Worm (Caenorhabditis elegans): Measurements from ENCODE around the gene C34E10.12.

Gene C34E10.12

ce11 chrIII:5258918-5259317 is 31.2 kb upstream of the C34E10.12 start, which contains the start of gene gop-2:
Gene gop-2, plus strand, starts transcription at chrIII:5259023.
- TF ChIP-seq nhr-12 (tag; optimal IDR thresholded peaks at IDR 0.05), result no peak
- no peak for TF ChIP-seq mls-2 (tag; optimal IDR thresholded peaks at IDR 0.05)
- TF ChIP-seq flh-1 (GFP tag; optimal IDR thresholded peaks at IDR 0.05), result no peak
- TF ChIP-seq ceh-39 (tag; optimal IDR thresholded peaks at IDR 0.05), result no peak
- TF ChIP-seq ceh-83 (GFP tag; optimal IDR thresholded peaks at IDR 0.05), result no peak
- no peak for TF ChIP-seq nhr-76 (tag; optimal IDR thresholded peaks at IDR 0.05)
- TF ChIP-seq unc-120 (tag; optimal IDR thresholded peaks at IDR 0.05; ENCODE audit: poor library complexity, severe bottlenecking), result no peak
- no peak for TF ChIP-seq snpc-4 (tag; optimal IDR thresholded peaks at IDR 0.05)
- TF ChIP-seq hlh-1 (tag; optimal IDR thresholded peaks at IDR 0.05), result no peak
- no peak for TF ChIP-seq tbx-8 (GFP tag; optimal IDR thresholded peaks at IDR 0.05)
- TF ChIP-seq nhr-2 (tag; optimal IDR thresholded peaks at IDR 0.05), result no peak
- no peak for TF ChIP-seq elt-1 (tag; optimal IDR thresholded peaks at IDR 0.05; ENCODE audit: borderline replicate concordance, insufficient read depth)
- no peak for TF ChIP-seq sptf-1 (tag; optimal IDR thresholded peaks at IDR 0.05)

- TF ChIP-seq nhr-2 (tag; optimal IDR thresholded peaks at IDR 0.05) (no peak), ces-1 (GFP tag; optimal IDR thresholded peaks at IDR 0.05) (peak; percentile 36)
Measured at ce11 chrIII:5254108-5254507, 26.4 kb upstream of the C34E10.12 start, which contains the start of the genes sumv-1 and gop-1. Gene sumv-1, minus strand, starts transcription at chrIII:5254187. Gene gop-1, plus strand, starts transcription at chrIII:5254438.

ce11 chrIII:5248706-5249105 is 21.0 kb upstream of the C34E10.12 start:
- no peak for TF ChIP-seq lsy-2 (tag; optimal IDR thresholded peaks at IDR 0.05)
- TF ChIP-seq blmp-1 (tag; optimal IDR thresholded peaks at IDR 0.05), result no peak
- peak; percentile 81 for TF ChIP-seq nhr-2 (tag; optimal IDR thresholded peaks at IDR 0.05)
- peak; percentile 14 for TF ChIP-seq zip-8 (tag; optimal IDR thresholded peaks at IDR 0.05)
- no peak for TF ChIP-seq elt-3 (tag; optimal IDR thresholded peaks at IDR 0.05)
- TF ChIP-seq bed-3 (GFP tag; optimal IDR thresholded peaks at IDR 0.05), result no peak

- TF ChIP-seq nhr-2 (tag; optimal IDR thresholded peaks at IDR 0.05) (peak; percentile 92), mab-5 (tag; optimal IDR thresholded peaks at IDR 0.05) (no peak)
Measured at ce11 chrIII:5245067-5245466, 17.4 kb upstream of the C34E10.12 start.

- TF ChIP-seq nhr-2 (tag; optimal IDR thresholded peaks at IDR 0.05) (peak; percentile 72), nhr-76 (tag; optimal IDR thresholded peaks at IDR 0.05) (no peak)
Measured at ce11 chrIII:5244539-5244938, 16.9 kb upstream of the C34E10.12 start, which contains the start of gene cnd-1. Gene cnd-1, minus strand, starts transcription at chrIII:5244639.

ce11 chrIII:5241854-5242253 is 14.2 kb upstream of the C34E10.12 start:
- TF ChIP-seq ceh-83 (GFP tag; optimal IDR thresholded peaks at IDR 0.05) (no peak), nhr-76 (tag; optimal IDR thresholded peaks at IDR 0.05) (no peak), lsy-2 (tag; optimal IDR thresholded peaks at IDR 0.05) (no peak), snpc-4 (tag; optimal IDR thresholded peaks at IDR 0.05) (no peak), blmp-1 (tag; optimal IDR thresholded peaks at IDR 0.05) (no peak), nhr-237 (tag; optimal IDR thresholded peaks at IDR 0.05) (no peak), ces-1 (GFP tag; optimal IDR thresholded peaks at IDR 0.05) (no peak), sem-2 (GFP tag; optimal IDR thresholded peaks at IDR 0.05) (no peak), sptf-1 (tag; optimal IDR thresholded peaks at IDR 0.05) (no peak), ham-2 (GFP tag; optimal IDR thresholded peaks at IDR 0.05) (no peak), lin-13 (tag; optimal IDR thresholded peaks at IDR 0.05) (no peak), ceh-43 (GFP tag; optimal IDR thresholded peaks at IDR 0.05) (no peak), mab-5 (tag; optimal IDR thresholded peaks at IDR 0.05) (no peak), flh-1 (GFP tag; optimal IDR thresholded peaks at IDR 0.05) (no peak), unc-120 (tag; optimal IDR thresholded peaks at IDR 0.05; ENCODE audit: poor library complexity, severe bottlenecking) (no peak), bed-3 (GFP tag; optimal IDR thresholded peaks at IDR 0.05) (no peak), zip-8 (tag; optimal IDR thresholded peaks at IDR 0.05) (no peak), pha-4 (tag; optimal IDR thresholded peaks at IDR 0.05) (no peak)

ce11 chrIII:5236104-5236503 is 8.4 kb upstream of the C34E10.12 start, which contains the start of gene prx-10:
Gene prx-10, plus strand, starts transcription at chrIII:5236404.
- TF ChIP-seq hlh-1 (tag; optimal IDR thresholded peaks at IDR 0.05), result no peak
- no peak for TF ChIP-seq ztf-11 (tag; optimal IDR thresholded peaks at IDR 0.05)
- no peak for TF ChIP-seq flh-1 (GFP tag; optimal IDR thresholded peaks at IDR 0.05)
- no peak for TF ChIP-seq zip-8 (tag; optimal IDR thresholded peaks at IDR 0.05)
- TF ChIP-seq ceh-83 (GFP tag; optimal IDR thresholded peaks at IDR 0.05), result no peak
- TF ChIP-seq nhr-12 (tag; optimal IDR thresholded peaks at IDR 0.05), result no peak
- TF ChIP-seq blmp-1 (tag; optimal IDR thresholded peaks at IDR 0.05), result no peak
- no peak for TF ChIP-seq unc-62 (GFP tag; optimal IDR thresholded peaks at IDR 0.05)
- TF ChIP-seq ceh-43 (GFP tag; optimal IDR thresholded peaks at IDR 0.05), result no peak
- TF ChIP-seq unc-120 (tag; optimal IDR thresholded peaks at IDR 0.05; ENCODE audit: poor library complexity, severe bottlenecking), result no peak
- TF ChIP-seq unc-39 (tag; optimal IDR thresholded peaks at IDR 0.05), result no peak
- TF ChIP-seq pha-4 (tag; optimal IDR thresholded peaks at IDR 0.05), result no peak

Data from whole organism, mixed stage, embryonic.